Fruit fly (Drosophila melanogaster): ENCODE results near the gene CG43783.

Gene CG43783

DNA sequence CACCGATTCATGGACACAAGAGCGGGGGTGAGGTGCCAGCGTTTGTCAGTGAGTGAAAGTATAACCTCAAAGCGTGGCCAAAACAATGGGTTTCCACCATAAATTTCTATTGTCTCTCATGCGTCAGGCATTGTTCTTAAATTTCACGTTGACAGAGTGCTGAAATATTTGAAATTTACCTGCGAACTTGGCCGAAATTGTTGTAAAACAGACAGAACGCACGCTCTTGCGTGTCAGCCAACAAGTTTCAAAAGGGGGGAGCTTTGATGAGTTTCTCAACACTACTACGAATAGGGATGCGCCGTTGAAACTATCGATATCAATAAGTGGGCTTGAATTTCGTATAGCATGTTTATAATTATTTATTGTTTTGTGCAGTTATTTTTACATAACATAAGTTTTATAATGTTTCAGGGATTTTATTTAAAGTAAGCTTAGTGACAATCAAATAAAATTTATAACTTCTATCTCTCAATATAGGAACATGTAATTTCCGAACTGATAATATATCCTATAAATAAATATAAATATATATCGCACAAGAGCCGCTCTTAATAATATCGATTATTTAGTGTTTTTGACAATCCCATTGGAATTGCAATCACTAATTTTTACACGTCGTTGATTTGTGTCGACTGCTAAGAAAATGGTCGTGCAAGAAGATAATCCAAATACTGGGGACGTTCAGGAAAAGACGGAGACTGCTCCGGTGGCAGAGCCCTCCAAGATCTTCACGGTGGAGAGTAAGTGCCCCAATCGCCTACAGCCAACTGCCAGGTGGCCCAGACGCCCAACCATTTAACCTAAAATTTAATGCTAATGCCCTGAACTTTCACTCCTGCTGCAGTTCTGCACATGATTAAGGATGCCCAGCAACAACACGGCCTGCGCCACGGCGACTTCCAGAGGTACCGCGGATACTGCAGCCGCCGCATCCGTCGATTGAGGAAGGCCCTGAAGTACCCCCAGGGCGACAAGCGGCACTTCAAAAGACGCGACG, 20.7 kb upstream of the CG43783 start, which contains the start of the genes pix and Srp68 (continued):
- peak; percentile 70 for TF ChIP-seq CG31627 (GFP tag; optimal IDR thresholded peaks at IDR 0.05)
- TF ChIP-seq dac (GFP tag; optimal IDR thresholded peaks at IDR 0.05), result no peak
- TF ChIP-seq CG6792 (GFP tag; optimal IDR thresholded peaks at IDR 0.05), result no peak
- no peak for TF ChIP-seq Lpt (GFP tag; optimal IDR thresholded peaks at IDR 0.05)
- peak; percentile 83 for TF ChIP-seq esn (GFP tag; optimal IDR thresholded peaks at IDR 0.05)
- no peak for TF ChIP-seq fd85E (GFP tag; optimal IDR thresholded peaks at IDR 0.05)
- no peak for TF ChIP-seq Met (GFP tag; optimal IDR thresholded peaks at IDR 0.05)
- TF ChIP-seq cyc (GFP tag; optimal IDR thresholded peaks at IDR 0.05), result peak; percentile 53
- peak; percentile 66 for TF ChIP-seq Sox14 (GFP tag; optimal IDR thresholded peaks at IDR 0.05)
- TF ChIP-seq CG10669 (GFP tag; optimal IDR thresholded peaks at IDR 0.05), result no peak
- no peak for TF ChIP-seq fkh (GFP tag; optimal IDR thresholded peaks at IDR 0.05)
- TF ChIP-seq Hr39 (GFP tag; optimal IDR thresholded peaks at IDR 0.05), result peak; percentile 15
- TF ChIP-seq CG3919 (GFP tag; optimal IDR thresholded peaks at IDR 0.05), result no peak
- TF ChIP-seq CG8632 (GFP tag; optimal IDR thresholded peaks at IDR 0.05), result no peak
- TF ChIP-seq fd59A (GFP tag; optimal IDR thresholded peaks at IDR 0.05), result peak; percentile 23
- no peak for TF ChIP-seq Ets21C (GFP tag; optimal IDR thresholded peaks at IDR 0.05)
- peak; percentile 59 for TF ChIP-seq Sox15 (GFP tag; optimal IDR thresholded peaks at IDR 0.05)
- TF ChIP-seq CG6854 (GFP tag; optimal IDR thresholded peaks at IDR 0.05), result peak; percentile 18
- TF ChIP-seq Eip93F (GFP tag; optimal IDR thresholded peaks at IDR 0.05), result no peak
- TF ChIP-seq Sox102F (GFP tag; optimal IDR thresholded peaks at IDR 0.05), result no peak
- peak; percentile 48 for TF ChIP-seq CG11902 (GFP tag; optimal IDR thresholded peaks at IDR 0.05)
- peak; percentile 62 for TF ChIP-seq Ets96B (tag; optimal IDR thresholded peaks at IDR 0.05)

DNA sequence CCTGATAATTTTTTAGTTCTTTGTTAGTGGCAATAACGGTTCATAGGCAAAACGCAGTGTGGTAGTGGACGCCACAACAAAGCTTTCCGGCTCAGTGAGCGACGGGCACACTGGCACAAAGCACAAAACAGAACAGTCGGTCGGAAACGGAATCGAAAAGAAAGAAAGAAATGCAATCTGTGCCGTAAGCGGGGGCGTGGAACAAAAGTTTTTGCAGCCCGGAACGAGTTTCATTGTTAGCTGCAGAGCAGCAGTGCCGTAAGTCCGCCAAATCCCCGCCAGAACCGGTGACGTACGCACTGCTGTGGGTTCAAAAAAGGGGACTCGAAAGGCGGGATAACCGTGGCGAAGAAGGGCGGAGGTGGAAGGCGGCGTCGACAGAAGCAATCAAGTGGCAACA, 14.4 kb upstream of the CG43783 start, which contains the start of gene CG5026:
CG5026 (plus strand) TSS at position 92 of the 400 bp plus-strand sequence.
- TF ChIP-seq OdsH (GFP tag; optimal IDR thresholded peaks at IDR 0.05) (no peak), CG6854 (GFP tag; optimal IDR thresholded peaks at IDR 0.05) (peak; percentile 53), esn (GFP tag; optimal IDR thresholded peaks at IDR 0.05) (peak; percentile 44), Sox14 (GFP tag; optimal IDR thresholded peaks at IDR 0.05) (peak; percentile 97), topi (GFP tag; optimal IDR thresholded peaks at IDR 0.05) (no peak)

DNA sequence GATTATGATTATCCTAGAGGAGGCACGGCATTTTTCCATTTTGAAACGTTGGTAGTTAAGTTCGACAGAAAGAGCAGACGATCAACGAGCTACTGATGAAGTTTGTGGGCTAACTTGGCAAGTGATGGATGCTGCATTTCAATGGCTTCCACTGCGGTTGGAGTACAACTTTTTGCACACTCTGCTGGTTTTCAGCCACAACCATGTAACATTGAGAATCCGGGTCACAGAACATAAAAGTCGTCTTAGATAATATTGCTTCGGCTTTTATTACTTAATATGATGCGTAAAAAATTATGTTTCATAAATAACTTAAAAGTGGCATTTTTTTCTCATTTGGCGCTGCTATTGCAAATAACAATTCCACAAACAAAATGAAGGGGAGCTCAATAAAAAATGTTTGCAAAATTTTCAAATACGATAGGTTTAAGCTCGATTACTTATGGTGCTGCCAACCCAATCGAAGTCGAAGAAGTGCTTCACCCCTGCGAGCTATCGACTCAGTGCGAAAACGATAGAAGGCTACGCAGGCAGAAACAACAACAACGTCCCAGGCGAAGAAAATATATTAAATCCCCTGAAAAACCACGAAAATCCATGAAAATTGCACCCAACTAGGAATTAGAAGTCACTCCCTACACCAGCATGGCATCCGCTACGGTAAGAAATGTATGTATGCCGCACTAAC, 12.4 kb upstream of the CG43783 start, which contains the start of the genes CG5653 and CG5021:
CG5653 (minus strand) TSS at position 51 of the 688 bp plus-strand sequence.
CG5021 (plus strand) TSS at position 506 of the 688 bp plus-strand sequence.
- no peak for TF ChIP-seq lz (GFP tag; optimal IDR thresholded peaks at IDR 0.05)

DNA sequence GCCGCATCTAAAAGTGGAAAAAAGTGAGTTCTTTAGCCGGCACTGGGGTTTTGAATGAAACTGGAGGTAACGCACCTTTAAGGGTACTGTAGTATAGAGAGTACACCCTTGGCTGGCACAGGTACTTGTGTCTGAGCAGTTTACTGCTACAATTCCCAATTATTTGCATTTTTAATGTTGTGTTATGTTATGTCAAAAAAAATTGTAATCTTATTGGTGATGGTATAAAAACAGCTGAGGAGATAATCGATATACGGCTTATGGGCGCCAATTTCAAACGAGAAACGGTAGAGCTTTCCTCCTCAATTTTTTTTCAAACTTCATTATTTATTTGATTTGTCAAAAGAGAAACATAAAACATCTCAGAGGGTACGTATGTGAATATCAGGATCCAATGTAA, 10.4 kb upstream of the CG43783 start, which contains the start of gene ValRS-m:
ValRS-m (minus strand) TSS at position 312 of the 400 bp plus-strand sequence.
- no peak for TF ChIP-seq Gug (GFP tag; IDR thresholded peaks at IDR 0.05)
- no peak for TF ChIP-seq CG8632 (GFP tag; optimal IDR thresholded peaks at IDR 0.05)
- no peak for TF ChIP-seq CG10669 (GFP tag; optimal IDR thresholded peaks at IDR 0.05)
- TF ChIP-seq net (GFP tag; optimal IDR thresholded peaks at IDR 0.05), result no peak
- no peak for TF ChIP-seq CG7368 (GFP tag; optimal IDR thresholded peaks at IDR 0.05)
- TF ChIP-seq topi (GFP tag; optimal IDR thresholded peaks at IDR 0.05), result no peak
- TF ChIP-seq salr (GFP tag; optimal IDR thresholded peaks at IDR 0.05), result no peak
- TF ChIP-seq Ets21C (GFP tag; optimal IDR thresholded peaks at IDR 0.05), result no peak
- TF ChIP-seq CG3032 (tag; optimal IDR thresholded peaks at IDR 0.05), result no peak
- TF ChIP-seq Hr38 (GFP tag; optimal IDR thresholded peaks at IDR 0.05), result no peak
- no peak for TF ChIP-seq Sox102F (GFP tag; optimal IDR thresholded peaks at IDR 0.05)

Data from whole organism, prepupa.